Fruit fly (Drosophila melanogaster) whole organism, prepupa: ENCODE results near the gene trbd.

Experiments
- CG10631 ChIP-seq: fragments of 200-800 bp; sonication (Bioruptor generic); optimal IDR thresholded peaks from 2 replicates; lab custom pipeline; 2016; ENCODE audit warnings: missing biosample characterization, missing genetic modification characterization
- CG11902 ChIP-seq: fragments of 200-800 bp; sonication (Bioruptor generic); optimal IDR thresholded peaks from 3 replicates; lab custom pipeline; 2016; ENCODE audit warnings: missing biosample characterization, missing genetic modification characterization
- CG1621 ChIP-seq: fragments of 200-800 bp; sonication (Bioruptor generic); optimal IDR thresholded peaks from 3 replicates; lab custom pipeline; 2018; ENCODE audit warnings: missing biosample characterization, mild to moderate bottlenecking, missing genetic modification characterization
- CG3032 ChIP-seq: fragments of 200-800 bp; optimal IDR thresholded peaks from 2 replicates; lab custom pipeline; 2019; ENCODE audit warnings: missing biosample characterization, mild to moderate bottlenecking, missing genetic modification characterization, moderate library complexity
- CG4318 ChIP-seq: fragments of 200-800 bp; sonication (Bioruptor generic); optimal IDR thresholded peaks from 3 replicates; lab custom pipeline; 2017; ENCODE audit warnings: missing biosample characterization, mild to moderate bottlenecking, missing genetic modification characterization
- CG6792 ChIP-seq: fragments of 200-800 bp; sonication (Bioruptor generic); optimal IDR thresholded peaks from 3 replicates; lab custom pipeline; 2016; ENCODE audit warnings: missing biosample characterization, missing genetic modification characterization
- CG6854 ChIP-seq: fragments of 200-800 bp; sonication (Bioruptor generic); optimal IDR thresholded peaks from 2 replicates; lab custom pipeline; 2017; ENCODE audit warnings: missing biosample characterization, mild to moderate bottlenecking, missing genetic modification characterization
- CG7368 ChIP-seq: fragments of 200-800 bp; sonication (Bioruptor generic); optimal IDR thresholded peaks from 3 replicates; lab custom pipeline; 2016; ENCODE audit warnings: missing biosample characterization, missing genetic modification characterization
- CG8319 ChIP-seq: fragments of 200-800 bp; sonication (Bioruptor generic); optimal IDR thresholded peaks from 3 replicates; lab custom pipeline; 2016; ENCODE audit warnings: missing biosample characterization, missing genetic modification characterization
- CG8632 ChIP-seq: fragments of 200-800 bp; sonication (Bioruptor generic); optimal IDR thresholded peaks from 3 replicates; lab custom pipeline; 2016; ENCODE audit warnings: missing biosample characterization, missing genetic modification characterization
- Eip78C ChIP-seq: fragments of 200-800 bp; sonication (Bioruptor generic); peaks from one replicate; lab custom pipeline; 2016; ENCODE audit warnings: missing biosample characterization, missing genetic modification characterization
- Eip93F ChIP-seq: fragments of 200-800 bp; sonication (Bioruptor generic); optimal IDR thresholded peaks from 2 replicates; lab custom pipeline; 2016; ENCODE audit warnings: missing biosample characterization, mild to moderate bottlenecking, missing genetic modification characterization
- Ets21C ChIP-seq: fragments of 200-800 bp; sonication (Bioruptor generic); optimal IDR thresholded peaks from 3 replicates; lab custom pipeline; 2016; ENCODE audit warnings: missing biosample characterization, missing genetic modification characterization
- Ets96B ChIP-seq: fragments of 200-800 bp; optimal IDR thresholded peaks from 2 replicates; lab custom pipeline; 2019; ENCODE audit warnings: missing biosample characterization, mild to moderate bottlenecking, missing genetic modification characterization, moderate library complexity
- Sox102F ChIP-seq: fragments of 200-800 bp; sonication (Bioruptor generic); optimal IDR thresholded peaks from 2 replicates; lab custom pipeline; 2016; ENCODE audit warnings: missing biosample characterization, mild to moderate bottlenecking, missing genetic modification characterization
- Sox15 ChIP-seq: fragments of 200-800 bp; sonication (Bioruptor generic); optimal IDR thresholded peaks from 3 replicates; lab custom pipeline; 2016; ENCODE audit warnings: missing biosample characterization, missing genetic modification characterization
- cyc ChIP-seq: fragments of 200-800 bp; sonication (Bioruptor generic); optimal IDR thresholded peaks from 3 replicates; lab custom pipeline; 2016; ENCODE audit warnings: missing biosample characterization, missing genetic modification characterization
- dac ChIP-seq: fragments of 200-800 bp; sonication (Bioruptor generic); optimal IDR thresholded peaks from 2 replicates; lab custom pipeline; 2017; ENCODE audit warnings: missing biosample characterization, mild to moderate bottlenecking, missing genetic modification characterization
- dsx ChIP-seq: fragments of 200-800 bp; optimal IDR thresholded peaks from 3 replicates; lab custom pipeline; 2019; ENCODE audit warnings: missing biosample characterization, mild to moderate bottlenecking, missing genetic modification characterization, moderate library complexity; ENCODE audit not compliant: poor library complexity, severe bottlenecking
- eg ChIP-seq: fragments of 200-800 bp; sonication (Bioruptor generic); IDR thresholded peaks from 3 replicates; pipeline ENCODE4 v1.3.6; 2022; ENCODE audit warnings: missing biosample characterization, missing genetic modification characterization
- esn ChIP-seq: fragments of 200-800 bp; sonication (Bioruptor generic); optimal IDR thresholded peaks from 2 replicates; lab custom pipeline; 2016; ENCODE audit warnings: missing biosample characterization, mild to moderate bottlenecking, missing genetic modification characterization, moderate library complexity
- fd85E ChIP-seq: fragments of 200-800 bp; sonication (Bioruptor generic); optimal IDR thresholded peaks from 3 replicates; lab custom pipeline; 2016; ENCODE audit warnings: missing biosample characterization, missing genetic modification characterization
- pdm3 ChIP-seq: fragments of 200-800 bp; sonication (Bioruptor generic); optimal IDR thresholded peaks from 3 replicates; lab custom pipeline; 2016; ENCODE audit warnings: missing biosample characterization, missing genetic modification characterization
- spab ChIP-seq: fragments of 200-800 bp; sonication (Bioruptor generic); optimal IDR thresholded peaks from 2 replicates; lab custom pipeline; 2017; ENCODE audit warnings: missing biosample characterization, mild to moderate bottlenecking, missing genetic modification characterization, missing genetic modification reagents

trbd gene

dm6 chr3R:9674196-9674693 lies 36.6 kb downstream of the trbd start, which contains the start of gene Dhc1:
TSS of gene Dhc1 (minus strand) at chr3R:9674643.
- no peak for TF ChIP-seq Sox102F
- TF ChIP-seq CG6792 (GFP tag; lab: Kevin White, UChicago) = no peak
- no peak for TF ChIP-seq dac
- TF ChIP-seq CG3032 (tag; lab: Kevin White, UChicago) = no peak
- no peak for TF ChIP-seq esn (GFP tag; lab: Kevin White, UChicago)
- TF ChIP-seq CG10631 = no peak
- TF ChIP-seq CG8319 = no peak

- TF ChIP-seq eg (GFP tag; lab: Robert Waterston, UW) (no peak), Eip93F (GFP tag; lab: Kevin White, UChicago) (no peak), CG4318 (GFP tag; lab: Kevin White, UChicago) (no peak), Ets21C (GFP tag; lab: Kevin White, UChicago) (no peak), CG11902 (no peak), Sox15 (no peak), fd85E (no peak), CG6854 (no peak), cyc (GFP tag; lab: Kevin White, UChicago) (no peak), CG6792 (GFP tag; lab: Kevin White, UChicago) (no peak), Eip78C (no peak), CG8632 (GFP tag; lab: Kevin White, UChicago) (no peak), spab (GFP tag; lab: Kevin White, UChicago) (no peak), pdm3 (GFP tag; lab: Kevin White, UChicago) (no peak)
Observed at dm6 chr3R:9673207-9673606, 37.6 kb downstream of the trbd start.

- TF ChIP-seq CG7368 (GFP tag; lab: Kevin White, UChicago) (no peak), pdm3 (GFP tag; lab: Kevin White, UChicago) (no peak), CG1621 (tag; lab: Kevin White, UChicago) (no peak), esn (GFP tag; lab: Kevin White, UChicago) (no peak), Ets96B (tag; lab: Kevin White, UChicago) (no peak), dsx (GFP tag; lab: Kevin White, UChicago) (no peak)
Observed at dm6 chr3R:9665405-9665804, 45.4 kb downstream of the trbd start.
